Worm (Caenorhabditis elegans) whole organism, late embryonic: ENCODE data around the gene lir-2.

Source experiments
- C08G9.2 ChIP-seq: sonication (generic microtip); optimal IDR thresholded peaks from 2 replicates; lab custom pipeline; 2016; ENCODE audit warnings: mild to moderate bottlenecking, missing genetic modification characterization, moderate library complexity, missing compliant biosample characterization
- C38D4.7 ChIP-seq: fragments of 200-800 bp; sonication (Bioruptor generic); optimal IDR thresholded peaks from 2 replicates; lab custom pipeline; 2018; ENCODE audit warnings: mild to moderate bottlenecking, missing genetic modification characterization, moderate library complexity, missing compliant biosample characterization
- K09A11.1 ChIP-seq: sonication (generic microtip); optimal IDR thresholded peaks from 2 replicates; lab custom pipeline; 2017; ENCODE audit warnings: antibody characterized with exemption, mild to moderate bottlenecking, missing genetic modification characterization, missing compliant biosample characterization; ENCODE audit not compliant: insufficient read depth
- T23F11.4 ChIP-seq: fragments of 200-800 bp; sonication (Bioruptor generic); optimal IDR thresholded peaks from 2 replicates; lab custom pipeline; 2018; ENCODE audit warnings: mild to moderate bottlenecking, missing genetic modification characterization, missing compliant biosample characterization
- ama-1 ChIP-seq: fragments of 150-350 bp; optimal IDR thresholded peaks from 2 replicates; lab custom pipeline; 2014
- ceh-14 ChIP-seq: sonication (generic microtip); optimal IDR thresholded peaks from 2 replicates; lab custom pipeline; 2016; ENCODE audit warnings: missing genotype, missing genetic modification characterization, missing compliant biosample characterization
- ceh-18 ChIP-seq: sonication (generic microtip); optimal IDR thresholded peaks from 2 replicates; lab custom pipeline; 2016; ENCODE audit warnings: missing genetic modification characterization, missing compliant biosample characterization
- ceh-19 ChIP-seq: fragments of 200-800 bp; sonication (Bioruptor generic); optimal IDR thresholded peaks from 2 replicates; lab custom pipeline; 2018; ENCODE audit warnings: mild to moderate bottlenecking, missing genetic modification characterization, missing compliant biosample characterization
- ceh-2 ChIP-seq: sonication (generic microtip); optimal IDR thresholded peaks from 2 replicates; lab custom pipeline; 2016; ENCODE audit warnings: missing genotype, missing genetic modification characterization, missing compliant biosample characterization
- ceh-22 ChIP-seq: sonication (generic microtip); optimal IDR thresholded peaks from 2 replicates; lab custom pipeline; 2017; ENCODE audit warnings: missing biosample characterization, missing genetic modification characterization
- ceh-24 ChIP-seq: sonication (generic microtip); optimal IDR thresholded peaks from 2 replicates; lab custom pipeline; 2016; ENCODE audit warnings: mild to moderate bottlenecking, missing genetic modification characterization, missing compliant biosample characterization
- ceh-30 ChIP-seq: fragments of 150-350 bp; optimal IDR thresholded peaks from 2 replicates; lab custom pipeline; 2014; ENCODE audit warnings: missing biosample characterization, missing genetic modification characterization
- ceh-31 ChIP-seq: sonication (generic microtip); optimal IDR thresholded peaks from 2 replicates; lab custom pipeline; 2016; ENCODE audit warnings: missing genetic modification characterization, missing compliant biosample characterization
- ceh-48 ChIP-seq: sonication (generic microtip); optimal IDR thresholded peaks from 2 replicates; lab custom pipeline; 2016; ENCODE audit warnings: missing genetic modification characterization, inconsistent platforms, missing compliant biosample characterization
- ceh-9 ChIP-seq: sonication (generic microtip); optimal IDR thresholded peaks from 2 replicates; lab custom pipeline; 2016; ENCODE audit warnings: mild to moderate bottlenecking, missing genetic modification characterization, inconsistent platforms, missing compliant biosample characterization
- che-1 ChIP-seq: sonication (generic microtip); optimal IDR thresholded peaks from 2 replicates; lab custom pipeline; 2016; ENCODE audit warnings: mild to moderate bottlenecking, missing genetic modification characterization, missing compliant biosample characterization
- dmd-4 ChIP-seq: sonication (generic microtip); optimal IDR thresholded peaks from 2 replicates; lab custom pipeline; 2016; ENCODE audit warnings: borderline replicate concordance, missing genetic modification characterization, missing compliant biosample characterization
- dve-1 ChIP-seq: sonication (generic microtip); optimal IDR thresholded peaks from 2 replicates; lab custom pipeline; 2017; ENCODE audit warnings: antibody characterized with exemption, mild to moderate bottlenecking, missing genetic modification characterization, missing compliant biosample characterization
- elt-2 ChIP-seq: sonication (generic microtip); optimal IDR thresholded peaks from 2 replicates; lab custom pipeline; 2016; ENCODE audit warnings: missing genetic modification reagents, missing genetic modification characterization, missing compliant biosample characterization
- elt-4 ChIP-seq: sonication (generic microtip); optimal IDR thresholded peaks from 2 replicates; lab custom pipeline; 2016; ENCODE audit warnings: missing genetic modification characterization, missing compliant biosample characterization
- fax-1 ChIP-seq: sonication (generic microtip); optimal IDR thresholded peaks from 2 replicates; lab custom pipeline; 2016; ENCODE audit warnings: missing genotype, missing genetic modification characterization, missing compliant biosample characterization
- fkh-10 ChIP-seq: fragments of 150-350 bp; optimal IDR thresholded peaks from 2 replicates; lab custom pipeline; 2014; ENCODE audit warnings: missing biosample characterization, missing genetic modification reagents, missing genetic modification characterization
- fkh-6 ChIP-seq: sonication (generic microtip); optimal IDR thresholded peaks from 2 replicates; lab custom pipeline; 2016; ENCODE audit warnings: missing genetic modification characterization, missing compliant biosample characterization
- gmeb-2 ChIP-seq: sonication (generic microtip); optimal IDR thresholded peaks from 2 replicates; lab custom pipeline; 2016; ENCODE audit warnings: missing genetic modification characterization, inconsistent platforms, missing compliant biosample characterization
- hlh-6 ChIP-seq: sonication (generic microtip); optimal IDR thresholded peaks from 2 replicates; lab custom pipeline; 2016; ENCODE audit warnings: missing genotype, missing genetic modification characterization, missing compliant biosample characterization
- lim-6 ChIP-seq: sonication (generic microtip); optimal IDR thresholded peaks from 2 replicates; lab custom pipeline; 2016; ENCODE audit warnings: missing genetic modification characterization, missing compliant biosample characterization
- lin-11 ChIP-seq: fragments of 200-800 bp; sonication (Bioruptor generic); optimal IDR thresholded peaks from 2 replicates; lab custom pipeline; 2018; ENCODE audit warnings: mild to moderate bottlenecking, missing genetic modification characterization, missing compliant biosample characterization
- madf-2 ChIP-seq: sonication (generic microtip); optimal IDR thresholded peaks from 2 replicates; lab custom pipeline; 2017; ENCODE audit warnings: missing genetic modification characterization, missing compliant biosample characterization
- mec-3 ChIP-seq: sonication (generic microtip); optimal IDR thresholded peaks from 2 replicates; lab custom pipeline; 2016; ENCODE audit warnings: borderline replicate concordance, missing genetic modification characterization, missing compliant biosample characterization
- nfya-1 ChIP-seq: sonication (generic microtip); optimal IDR thresholded peaks from 2 replicates; lab custom pipeline; 2017; ENCODE audit warnings: missing genetic modification characterization, mild to moderate bottlenecking, missing compliant biosample characterization, antibody characterized with exemption, moderate library complexity
- nhr-232 ChIP-seq: sonication (generic microtip); optimal IDR thresholded peaks from 2 replicates; lab custom pipeline; 2016; ENCODE audit warnings: missing genetic modification characterization, missing compliant biosample characterization
- pat-9 ChIP-seq: fragments of 200-800 bp; sonication (Bioruptor generic); optimal IDR thresholded peaks from 2 replicates; lab custom pipeline; 2018; ENCODE audit warnings: mild to moderate bottlenecking, missing genetic modification characterization, moderate library complexity, missing compliant biosample characterization
- pha-4 ChIP-seq: fragments of 150-350 bp; optimal IDR thresholded peaks from 2 replicates; lab custom pipeline; 2018; ENCODE audit warnings: missing biosample characterization, missing genetic modification reagents, missing genetic modification characterization
- pqm-1 ChIP-seq: sonication (generic microtip); optimal IDR thresholded peaks from 2 replicates; lab custom pipeline; 2016; ENCODE audit warnings: missing genetic modification characterization, missing compliant biosample characterization
- ref-2 ChIP-seq: sonication (generic microtip); optimal IDR thresholded peaks from 2 replicates; lab custom pipeline; 2016; ENCODE audit warnings: missing genetic modification characterization, missing compliant biosample characterization
- sox-2 ChIP-seq: fragments of 200-800 bp; sonication (Bioruptor generic); IDR thresholded peaks from 2 replicates; pipeline ENCODE4 v1.3.6; 2022; ENCODE audit warnings: missing genetic modification reagents, missing genetic modification characterization, missing compliant biosample characterization
- syd-9 ChIP-seq: sonication (generic microtip); optimal IDR thresholded peaks from 2 replicates; lab custom pipeline; 2016; ENCODE audit warnings: mild to moderate bottlenecking, missing genetic modification characterization, moderate library complexity, missing compliant biosample characterization
- tbx-2 ChIP-seq: sonication (generic microtip); optimal IDR thresholded peaks from 2 replicates; lab custom pipeline; 2016; ENCODE audit warnings: missing genetic modification characterization, missing compliant biosample characterization
- ttx-3 ChIP-seq: sonication (generic microtip); optimal IDR thresholded peaks from 2 replicates; lab custom pipeline; 2016; ENCODE audit warnings: missing genetic modification reagents, missing genetic modification characterization, missing compliant biosample characterization
- unc-3 ChIP-seq, 2 experiments: fragments of 200-800 bp in 1 of 2; sonication (Bioruptor generic) in 1 of 2; sonication (generic microtip) in 1 of 2; conservative IDR thresholded peaks in 1 of 2; optimal IDR thresholded peaks in 1 of 2; 2 replicates each; pipeline versions ENCODE4 v1.3.6 to Lab custom; 2016 to 2022; ENCODE audit warnings: missing compliant biosample characterization in 2 of 2, missing genetic modification characterization in 2 of 2, missing genetic modification reagents in 1 of 2
- unc-42 ChIP-seq: sonication (generic microtip); optimal IDR thresholded peaks from 2 replicates; lab custom pipeline; 2016; ENCODE audit warnings: missing genotype, missing genetic modification characterization, missing compliant biosample characterization
- unc-55 ChIP-seq: sonication (generic microtip); optimal IDR thresholded peaks from 2 replicates; lab custom pipeline; 2017; ENCODE audit warnings: missing biosample characterization, missing genetic modification reagents, missing genetic modification characterization
- zip-5 ChIP-seq: sonication (generic microtip); optimal IDR thresholded peaks from 2 replicates; lab custom pipeline; 2016; ENCODE audit warnings: missing genetic modification characterization, missing compliant biosample characterization
- ztf-16 ChIP-seq: sonication (generic microtip); optimal IDR thresholded peaks from 2 replicates; lab custom pipeline; 2017; ENCODE audit warnings: missing genetic modification characterization, missing compliant biosample characterization

lir-2 gene

ce11 chrII:7670039-7670438, 3.0 kb downstream of the lir-2 start:
- no peak for TF ChIP-seq T23F11.4 (GFP tag; lab: Kevin White, UChicago)
- TF ChIP-seq unc-42: no peak
- no peak for TF ChIP-seq che-1 (tag; lab: Kevin White, UChicago)
- TF ChIP-seq fax-1: no peak
- TF ChIP-seq K09A11.1 (tag; lab: Kevin White, UChicago): no peak
- TF ChIP-seq ceh-9 (tag; lab: Kevin White, UChicago): no peak

ce11 chrII:7671705-7672104, 4.6 kb downstream of the lir-2 start, which contains the start of gene lir-1:
Gene lir-1, plus strand, starts transcription at chrII:7672005.
- no peak for TF ChIP-seq unc-3 (GFP tag; conservative IDR thresholded peaks at IDR 0.05; lab: Robert Waterston, UW)
- TF ChIP-seq unc-3 (tag; optimal IDR thresholded peaks at IDR 0.05; lab: Kevin White, UChicago): no peak
- TF ChIP-seq ceh-30 (tag; lab: Kevin White, UChicago): no peak
- no peak for TF ChIP-seq gmeb-2
- TF ChIP-seq pat-9: no peak
- TF ChIP-seq C08G9.2: no peak
- no peak for TF ChIP-seq ceh-2 (tag; lab: Kevin White, UChicago)
- no peak for TF ChIP-seq ztf-16 (tag; lab: Kevin White, UChicago)
- TF ChIP-seq che-1 (tag; lab: Kevin White, UChicago): no peak

- TF ChIP-seq dve-1 (tag; lab: Kevin White, UChicago) (no peak), C38D4.7 (GFP tag; lab: Kevin White, UChicago) (no peak), fkh-6 (tag; lab: Kevin White, UChicago) (no peak), unc-42 (no peak), pha-4 (tag; lab: Kevin White, UChicago) (no peak), ceh-2 (tag; lab: Kevin White, UChicago) (no peak), zip-5 (tag; lab: Kevin White, UChicago) (no peak), pat-9 (no peak), ceh-22 (tag; lab: Kevin White, UChicago) (no peak), dmd-4 (tag; lab: Kevin White, UChicago) (no peak), nhr-232 (tag; lab: Kevin White, UChicago) (no peak), ceh-48 (no peak), hlh-6 (tag; lab: Kevin White, UChicago) (no peak), unc-55 (GFP tag; lab: Kevin White, UChicago) (no peak)
These were observed 8.7 kb downstream of the lir-2 start for ce11 chrII:7675752-7676151.

ce11 chrII:7676307-7676905, 9.3 kb downstream of the lir-2 start:
- TF ChIP-seq hlh-6 (tag; lab: Kevin White, UChicago) (peak; percentile 19), ceh-18 (tag; lab: Kevin White, UChicago) (peak; percentile 10), pqm-1 (tag; lab: Kevin White, UChicago) (no peak), tbx-2 (tag; lab: Kevin White, UChicago) (peak; percentile 47), pat-9 (no peak), nfya-1 (tag; lab: Kevin White, UChicago) (peak; percentile 27), mec-3 (no peak), ceh-19 (GFP tag; lab: Kevin White, UChicago) (peak; percentile 11), elt-4 (tag; lab: Kevin White, UChicago) (no peak), madf-2 (tag; lab: Kevin White, UChicago) (peak; percentile 7), ceh-22 (tag; lab: Kevin White, UChicago) (no peak), ama-1 (lab: Kevin White, UChicago) (no peak), syd-9 (tag; lab: Kevin White, UChicago) (no peak), ref-2 (tag; lab: Kevin White, UChicago) (peak; percentile 2), ceh-31 (peak; percentile 49), ttx-3 (no peak), ceh-14 (tag; lab: Kevin White, UChicago) (peak; percentile 37), sox-2 (no peak), T23F11.4 (GFP tag; lab: Kevin White, UChicago) (peak; percentile 33), lim-6 (tag; lab: Kevin White, UChicago) (peak; percentile 19), unc-55 (GFP tag; lab: Kevin White, UChicago) (peak; percentile 4), ceh-24 (no peak), lin-11 (peak; percentile 6), elt-2 (tag; lab: Kevin White, UChicago) (peak; percentile 9), unc-42 (peak; percentile 29), fkh-10 (GFP tag; lab: Kevin White, UChicago) (peak; percentile 39)
- TF ChIP-seq, all 69 proteins: peak for 16
